Worm (Caenorhabditis elegans): ENCODE measurements around the gene F53C11.9.

F53C11.9 gene

DNA sequence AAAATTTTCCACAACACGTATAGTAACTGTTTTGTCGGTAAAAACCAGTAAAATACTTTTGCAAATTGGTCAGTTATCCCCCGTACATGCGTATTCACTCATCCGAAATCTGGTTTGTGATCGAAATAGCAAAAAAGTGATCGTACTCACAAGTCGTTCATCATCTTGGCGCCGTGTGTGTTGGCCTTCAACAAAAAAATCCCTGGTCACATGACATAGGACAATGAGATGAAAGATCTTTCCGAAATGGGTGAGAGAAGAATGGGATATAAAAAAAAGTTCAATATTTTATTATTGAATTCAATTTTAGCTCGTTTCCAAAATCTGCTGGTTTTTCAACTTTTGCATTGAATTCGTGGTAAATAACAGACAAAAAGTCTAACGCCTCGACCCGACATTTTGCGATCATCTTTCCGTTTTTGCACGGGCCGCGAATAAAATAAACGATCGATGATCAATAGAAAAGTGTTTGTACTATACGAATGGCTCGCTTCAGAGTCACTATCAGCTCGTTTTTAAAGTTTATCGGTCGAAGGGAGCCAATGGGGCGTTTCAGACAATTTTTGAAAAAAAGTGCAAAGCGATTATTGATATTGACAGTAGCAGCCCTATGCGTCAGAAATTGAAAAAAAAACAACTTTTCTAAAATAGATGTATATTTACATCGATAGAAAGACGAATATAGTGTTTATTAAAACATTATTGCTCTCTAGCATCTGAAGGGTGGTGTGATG, 10.3 kb downstream of the F53C11.9 start (continued):
- TF ChIP-seq egl-27 (tag; optimal IDR thresholded peaks at IDR 0.05) (no peak), nhr-85 (tag) (peak; percentile 95), unc-62 (GFP tag; optimal IDR thresholded peaks at IDR 0.05) (no peak), ceh-90 (tag; optimal IDR thresholded peaks at IDR 0.05) (no peak), C04F5.9 (tag; optimal IDR thresholded peaks at IDR 0.05) (no peak), snpc-4 (tag; optimal IDR thresholded peaks at IDR 0.05) (no peak), mab-9 (GFP tag; IDR thresholded peaks at IDR 0.05) (no peak), pag-3 (tag; optimal IDR thresholded peaks at IDR 0.05; ENCODE audit: borderline replicate concordance, insufficient read depth) (no peak), nhr-71 (tag; optimal IDR thresholded peaks at IDR 0.05) (peak; percentile 80), elt-2 (tag; optimal IDR thresholded peaks at IDR 0.05) (peak; percentile 23), rnt-1 (tag; optimal IDR thresholded peaks at IDR 0.05) (peak; percentile 54), mef-2 (tag; optimal IDR thresholded peaks at IDR 0.05) (no peak), hlh-4 (tag; optimal IDR thresholded peaks at IDR 0.05) (no peak), sup-37 (GFP tag; optimal IDR thresholded peaks at IDR 0.05) (no peak), blmp-1 (tag; optimal IDR thresholded peaks at IDR 0.05) (peak; percentile 53), efl-1 (optimal IDR thresholded peaks at IDR 0.05) (no peak), efl-1 (GFP tag; optimal IDR thresholded peaks at IDR 0.05 in 1 of 2) (peak in 1 of 2 experiments; percentile 91), nhr-77 (tag; optimal IDR thresholded peaks at IDR 0.05) (no peak), sptf-1 (tag; optimal IDR thresholded peaks at IDR 0.05) (no peak), lin-35 (GFP tag; optimal IDR thresholded peaks at IDR 0.05) (peak in 1 of 2 experiments; percentile 34), tbx-2 (tag; optimal IDR thresholded peaks at IDR 0.05) (no peak), hpl-2 (GFP tag; optimal IDR thresholded peaks at IDR 0.05) (no peak), mep-1 (tag; optimal IDR thresholded peaks at IDR 0.05) (peak; percentile 51), fkh-8 (tag; optimal IDR thresholded peaks at IDR 0.05) (no peak), aly-2 (tag; optimal IDR thresholded peaks at IDR 0.05) (no peak), mdl-1 (tag; optimal IDR thresholded peaks at IDR 0.05) (peak in 1 of 2 experiments; percentile 3), fkh-4 (tag; optimal IDR thresholded peaks at IDR 0.05; ENCODE audit: borderline replicate concordance) (no peak), zip-4 (GFP tag; optimal IDR thresholded peaks at IDR 0.05) (no peak), elt-3 (tag; optimal IDR thresholded peaks at IDR 0.05) (peak in 1 of 6 experiments; percentile 15), aha-1 (tag; optimal IDR thresholded peaks at IDR 0.05) (no peak), ceh-82 (tag; optimal IDR thresholded peaks at IDR 0.05) (peak in 1 of 3 experiments; percentile 2), lin-14 (GFP tag; optimal IDR thresholded peaks at IDR 0.05) (peak; percentile 75)

- TF ChIP-seq unc-130 (tag; optimal IDR thresholded peaks at IDR 0.05), result peak; percentile 89
- TF ChIP-seq pqm-1 (tag; optimal IDR thresholded peaks at IDR 0.05), result peak; percentile 29
- peak; percentile 5 for TF ChIP-seq nhr-11 (tag; optimal IDR thresholded peaks at IDR 0.05)
- peak; percentile 93 for TF ChIP-seq snu-23 (GFP tag; optimal IDR thresholded peaks at IDR 0.05)
- no peak for TF ChIP-seq mab-9 (GFP tag; IDR thresholded peaks at IDR 0.05)
- peak; percentile 49 for TF ChIP-seq lin-39 (tag; optimal IDR thresholded peaks at IDR 0.05)
- TF ChIP-seq alr-1 (tag; optimal IDR thresholded peaks at IDR 0.05; ENCODE audit: borderline replicate concordance), result no peak
- TF ChIP-seq egl-13 (tag; optimal IDR thresholded peaks at IDR 0.05), result peak; percentile 77
- peak; percentile 98 for TF ChIP-seq lin-14 (GFP tag; optimal IDR thresholded peaks at IDR 0.05)
- TF ChIP-seq irx-1 (tag; optimal IDR thresholded peaks at IDR 0.05), result no peak
- peak; percentile 70 for TF ChIP-seq xbp-1 (tag; optimal IDR thresholded peaks at IDR 0.05)
- peak; percentile 88 for TF ChIP-seq lin-15B (tag; optimal IDR thresholded peaks at IDR 0.05)
- TF ChIP-seq grh-1 (GFP tag; IDR thresholded peaks at IDR 0.05), result peak; percentile 55
- TF ChIP-seq F16B12.6 (tag; optimal IDR thresholded peaks at IDR 0.05), result peak; percentile 19
- TF ChIP-seq nhr-28 (tag; optimal IDR thresholded peaks at IDR 0.05), result no peak
- TF ChIP-seq nhr-19 (GFP tag; conservative IDR thresholded peaks at IDR 0.05), result peak; percentile 84
- peak; percentile 66 for TF ChIP-seq mef-2 (tag; optimal IDR thresholded peaks at IDR 0.05)
- peak; percentile 15 for TF ChIP-seq ama-1 (optimal IDR thresholded peaks at IDR 0.05)
- TF ChIP-seq fkh-10 (GFP tag; optimal IDR thresholded peaks at IDR 0.05), result peak; percentile 21
- no peak for TF ChIP-seq sptf-1 (tag; optimal IDR thresholded peaks at IDR 0.05)
- no peak for TF ChIP-seq ceh-90 (tag; optimal IDR thresholded peaks at IDR 0.05)
- TF ChIP-seq fkh-8 (tag; optimal IDR thresholded peaks at IDR 0.05), result peak; percentile 85
- no peak for TF ChIP-seq Y116A8C.19 (tag; optimal IDR thresholded peaks at IDR 0.05; ENCODE audit: borderline replicate concordance)
- TF ChIP-seq fos-1 (tag; optimal IDR thresholded peaks at IDR 0.05), result peak; percentile 76
- TF ChIP-seq egl-27 (tag; optimal IDR thresholded peaks at IDR 0.05), result peak; percentile 21 to 68
- no peak for TF ChIP-seq hlh-4 (tag; optimal IDR thresholded peaks at IDR 0.05)
- TF ChIP-seq unc-86 (tag; optimal IDR thresholded peaks at IDR 0.05), result peak; percentile 83
- TF ChIP-seq dsc-1 (tag; optimal IDR thresholded peaks at IDR 0.05), result peak; percentile 77
Observed at ce11 chrV:13789362-13789761, 11.5 kb downstream of the F53C11.9 start.
